Worm (Caenorhabditis elegans) whole organism, L4 larva: ENCODE results near the gene C14A6.8.

ENCODE experiments used
- F10B5.3 ChIP-seq: sonication (generic microtip); optimal IDR thresholded peaks from 2 replicates; lab custom pipeline; 2016; ENCODE audit warnings: mild to moderate bottlenecking, missing genetic modification characterization, missing compliant biosample characterization
- F44E2.7 ChIP-seq: fragments of 200-800 bp; sonication (Bioruptor generic); IDR thresholded peaks from 2 replicates; pipeline ENCODE4 v2.1.2; 2022; ENCODE audit warnings: missing genetic modification characterization, missing compliant biosample characterization
- F49E8.2 ChIP-seq: sonication (generic microtip); optimal IDR thresholded peaks from 2 replicates; lab custom pipeline; 2016; ENCODE audit warnings: missing compliant biosample characterization, mild to moderate bottlenecking, missing genetic modification characterization, borderline replicate concordance
- T20F7.1 ChIP-seq: fragments of 200-800 bp; sonication (Bioruptor generic); optimal IDR thresholded peaks from 2 replicates; lab custom pipeline; 2018; ENCODE audit warnings: mild to moderate bottlenecking, missing genetic modification characterization, missing compliant biosample characterization
- T26A8.4 ChIP-seq: fragments of 200-800 bp; sonication (Bioruptor generic); IDR thresholded peaks from 2 replicates; pipeline ENCODE4 v1.3.6; 2022; ENCODE audit warnings: missing genetic modification characterization, missing compliant biosample characterization
- Y48G9A.11 ChIP-seq: fragments of 200-800 bp; sonication (Bioruptor generic); IDR thresholded peaks from 2 replicates; pipeline ENCODE4 v1.3.6; 2022; ENCODE audit warnings: missing genetic modification reagents, missing genetic modification characterization, missing compliant biosample characterization
- Y5F2A.4 ChIP-seq: fragments of 200-800 bp; sonication (Bioruptor generic); optimal IDR thresholded peaks from 2 replicates; lab custom pipeline; 2018; ENCODE audit warnings: mild to moderate bottlenecking, missing genetic modification characterization, missing compliant biosample characterization
- aha-1 ChIP-seq: fragments of 150-350 bp; peaks from one replicate; lab custom pipeline; 2014; ENCODE audit warnings: missing biosample characterization, missing genetic modification characterization
- aly-2 ChIP-seq: sonication (generic microtip); optimal IDR thresholded peaks from 2 replicates; lab custom pipeline; 2018; ENCODE audit warnings: missing biosample characterization, missing genetic modification characterization
- attf-4 ChIP-seq: sonication (generic microtip); optimal IDR thresholded peaks from 3 replicates; lab custom pipeline; 2017; ENCODE audit warnings: missing biosample characterization, missing genetic modification characterization
- ceh-28 ChIP-seq: fragments of 150-350 bp; optimal IDR thresholded peaks from 2 replicates; lab custom pipeline; 2014; ENCODE audit warnings: missing biosample characterization, missing genetic modification reagents, missing genetic modification characterization
- ceh-44 ChIP-seq: fragments of 200-800 bp; sonication (Bioruptor generic); IDR thresholded peaks from 2 replicates; pipeline ENCODE4 v1.3.6; 2022; ENCODE audit warnings: missing genetic modification reagents, missing genetic modification characterization, missing compliant biosample characterization
- ceh-82 ChIP-seq: sonication (generic microtip); optimal IDR thresholded peaks from 2 replicates; lab custom pipeline; 2017; ENCODE audit warnings: missing biosample characterization, missing genetic modification characterization
- ces-1 ChIP-seq: fragments of 150-350 bp; sonication (generic microtip); optimal IDR thresholded peaks from 4 replicates; lab custom pipeline; 2014; ENCODE audit warnings: missing biosample characterization, missing genetic modification reagents, missing genetic modification characterization
- daf-16 ChIP-seq, 3 experiments: sonication (generic microtip); optimal IDR thresholded peaks; 2 replicates each; lab custom pipeline; 2016 to 2017; ENCODE audit warnings: missing genetic modification characterization in 3 of 3, missing genetic modification reagents in 3 of 3, mild to moderate bottlenecking in 2 of 3, missing compliant biosample characterization in 2 of 3, missing biosample characterization in 1 of 3, moderate library complexity in 1 of 3
- dpl-1 ChIP-seq: fragments of 150-350 bp; optimal IDR thresholded peaks from 2 replicates; lab custom pipeline; 2014; ENCODE audit warnings: missing biosample characterization, missing genetic modification reagents, missing genetic modification characterization
- dve-1 ChIP-seq: sonication (generic microtip); optimal IDR thresholded peaks from 2 replicates; lab custom pipeline; 2017; ENCODE audit warnings: antibody characterized with exemption, mild to moderate bottlenecking, missing genetic modification characterization, missing compliant biosample characterization; ENCODE audit not compliant: insufficient read depth
- egl-43 ChIP-seq: fragments of 200-800 bp; sonication (Bioruptor generic); IDR thresholded peaks from 2 replicates; pipeline ENCODE4 v1.3.6; 2022; ENCODE audit warnings: missing genetic modification reagents, missing genetic modification characterization, missing compliant biosample characterization
- hlh-11 ChIP-seq: fragments of 200-800 bp; sonication (Bioruptor generic); optimal IDR thresholded peaks from 2 replicates; lab custom pipeline; 2018; ENCODE audit warnings: mild to moderate bottlenecking, missing genetic modification characterization, missing compliant biosample characterization
- hmg-1.1 ChIP-seq: fragments of 200-800 bp; sonication (Bioruptor generic); IDR thresholded peaks from 2 replicates; pipeline ENCODE4 v1.3.6; 2022; ENCODE audit warnings: missing genetic modification reagents, missing genetic modification characterization, missing compliant biosample characterization
- lim-7 ChIP-seq: fragments of 200-800 bp; sonication (Bioruptor generic); IDR thresholded peaks from 2 replicates; pipeline ENCODE4 v1.3.6; 2022; ENCODE audit warnings: missing genetic modification characterization, missing compliant biosample characterization
- lin-15B ChIP-seq: fragments of 150-350 bp; sonication (generic microtip); optimal IDR thresholded peaks from 3 replicates; lab custom pipeline; 2014; ENCODE audit warnings: missing biosample characterization, missing genetic modification characterization
- lin-38 ChIP-seq: fragments of 200-800 bp; sonication (Bioruptor generic); IDR thresholded peaks from 2 replicates; pipeline ENCODE4 v1.3.6; 2022; ENCODE audit warnings: missing genetic modification reagents, missing genetic modification characterization, missing compliant biosample characterization
- mdl-1 ChIP-seq, 2 experiments: fragments of 150-350 bp in 1 of 2; sonication (generic microtip) in 1 of 2; optimal IDR thresholded peaks; 2 replicates each; lab custom pipeline; 2014 to 2017; ENCODE audit warnings: missing biosample characterization in 2 of 2, missing genetic modification characterization in 2 of 2
- mep-1 ChIP-seq: fragments of 150-350 bp; sonication (generic microtip); optimal IDR thresholded peaks from 3 replicates; lab custom pipeline; 2014; ENCODE audit warnings: missing biosample characterization, missing genetic modification characterization
- mes-2 ChIP-seq: sonication (generic microtip); optimal IDR thresholded peaks from 2 replicates; lab custom pipeline; 2016; ENCODE audit warnings: missing genotype, mild to moderate bottlenecking, missing genetic modification characterization, missing compliant biosample characterization; ENCODE audit not compliant: poor library complexity, severe bottlenecking
- nhr-10 ChIP-seq: fragments of 150-350 bp; optimal IDR thresholded peaks from 2 replicates; lab custom pipeline; 2014; ENCODE audit warnings: missing biosample characterization, missing genetic modification characterization
- nhr-111 ChIP-seq: fragments of 200-800 bp; sonication (Bioruptor generic); optimal IDR thresholded peaks from 2 replicates; lab custom pipeline; 2018; ENCODE audit warnings: mild to moderate bottlenecking, missing genetic modification characterization, missing compliant biosample characterization
- nhr-237 ChIP-seq: sonication (generic microtip); optimal IDR thresholded peaks from 2 replicates; lab custom pipeline; 2017; ENCODE audit warnings: missing biosample characterization, missing genetic modification characterization
- nhr-28 ChIP-seq: fragments of 150-350 bp; optimal IDR thresholded peaks from 2 replicates; lab custom pipeline; 2014; ENCODE audit warnings: missing biosample characterization, missing genetic modification characterization
- nhr-41 ChIP-seq: fragments of 200-800 bp; sonication (Bioruptor generic); IDR thresholded peaks from 2 replicates; pipeline ENCODE4 v1.3.6; 2022; ENCODE audit warnings: missing genetic modification reagents, missing genetic modification characterization, missing compliant biosample characterization
- nhr-42 ChIP-seq: fragments of 200-800 bp; sonication (Bioruptor generic); IDR thresholded peaks from 2 replicates; pipeline ENCODE4 v1.3.6; 2022; ENCODE audit warnings: missing genetic modification characterization, missing compliant biosample characterization
- nhr-76 ChIP-seq: fragments of 150-350 bp; optimal IDR thresholded peaks from 2 replicates; lab custom pipeline; 2014; ENCODE audit warnings: missing biosample characterization, missing genetic modification characterization
- nhr-77 ChIP-seq: fragments of 150-350 bp; optimal IDR thresholded peaks from 2 replicates; lab custom pipeline; 2014; ENCODE audit warnings: missing biosample characterization, missing genetic modification characterization
- php-3 ChIP-seq: fragments of 200-800 bp; sonication (Bioruptor generic); IDR thresholded peaks from 2 replicates; pipeline ENCODE4 v1.3.6; 2022; ENCODE audit warnings: missing genetic modification reagents, missing genetic modification characterization, missing compliant biosample characterization
- pqm-1 ChIP-seq: sonication (generic microtip); optimal IDR thresholded peaks from 2 replicates; lab custom pipeline; 2017; ENCODE audit warnings: missing biosample characterization, missing genetic modification characterization
- rbr-2 ChIP-seq: sonication (generic microtip); optimal IDR thresholded peaks from 2 replicates; lab custom pipeline; 2016; ENCODE audit warnings: missing genotype, missing genetic modification characterization, missing compliant biosample characterization
- sdz-12 ChIP-seq: fragments of 200-800 bp; sonication (Bioruptor generic); optimal IDR thresholded peaks from 2 replicates; lab custom pipeline; 2018; ENCODE audit warnings: mild to moderate bottlenecking, missing genetic modification characterization, missing compliant biosample characterization
- snpc-4 ChIP-seq: fragments of 150-350 bp; optimal IDR thresholded peaks from 2 replicates; lab custom pipeline; 2014; ENCODE audit warnings: missing biosample characterization, missing genetic modification characterization
- spr-1 ChIP-seq: sonication (generic microtip); optimal IDR thresholded peaks from 2 replicates; lab custom pipeline; 2016; ENCODE audit warnings: mild to moderate bottlenecking, missing genetic modification characterization, missing compliant biosample characterization
- tra-1 ChIP-seq: fragments of 200-800 bp; sonication (Bioruptor generic); IDR thresholded peaks from 2 replicates; pipeline ENCODE4 v1.3.6; 2022; ENCODE audit warnings: missing genetic modification reagents, missing genetic modification characterization, missing compliant biosample characterization
- unc-62 ChIP-seq, 3 experiments: fragments of 150-350 bp in 1 of 3; sonication (generic microtip); optimal IDR thresholded peaks in 2 of 3; peaks in 1 of 3; 1 replicate in 1 of 3; 2 replicates in 2 of 3; lab custom pipeline; 2014 to 2017; ENCODE audit warnings: missing biosample characterization in 3 of 3, missing genetic modification characterization in 3 of 3, missing genetic modification reagents in 3 of 3, missing genotype in 1 of 3
- zfp-3 ChIP-seq: fragments of 200-800 bp; sonication (Bioruptor generic); conservative IDR thresholded peaks from 2 replicates; pipeline ENCODE4 v1.3.6; 2022; ENCODE audit warnings: missing genetic modification reagents, missing genetic modification characterization, missing compliant biosample characterization
- zip-2 ChIP-seq: fragments of 150-350 bp; optimal IDR thresholded peaks from 2 replicates; lab custom pipeline; 2014; ENCODE audit warnings: missing biosample characterization, missing genetic modification characterization
- ztf-11 ChIP-seq: fragments of 150-350 bp; optimal IDR thresholded peaks from 2 replicates; lab custom pipeline; 2014; ENCODE audit warnings: missing biosample characterization, missing genetic modification characterization
- ztf-7 ChIP-seq: fragments of 150-350 bp; optimal IDR thresholded peaks from 2 replicates; lab custom pipeline; 2014; ENCODE audit warnings: missing biosample characterization, missing genetic modification characterization

C14A6.8 gene

ce11 chrV:18162568-18162967 lies 8.9 kb downstream of the C14A6.8 start, which contains the start of gene C14A6.12:
Gene C14A6.12, minus strand, starts transcription at chrV:18162668.
- no peak for TF ChIP-seq lin-38 (GFP tag; lab: Robert Waterston, UW)
- no peak for TF ChIP-seq snpc-4
- no peak for TF ChIP-seq ztf-7
- TF ChIP-seq F49E8.2, result no peak
- no peak for TF ChIP-seq mdl-1 (tag; optimal IDR thresholded peaks at IDR 0.05; lab: Kevin White, UChicago)
- TF ChIP-seq daf-16 (GFP tag; optimal IDR thresholded peaks at IDR 0.05; lab: Kevin White, UChicago), result no peak
- no peak for TF ChIP-seq daf-16 (tag; optimal IDR thresholded peaks at IDR 0.05; lab: Kevin White, UChicago)
- TF ChIP-seq mes-2 (tag; lab: Kevin White, UChicago), result no peak

- TF ChIP-seq ceh-82 (tag; lab: Kevin White, UChicago) (no peak), lin-15B (tag; lab: Kevin White, UChicago) (no peak), nhr-77 (tag; lab: Kevin White, UChicago) (no peak), lim-7 (GFP tag; lab: Robert Waterston, UW) (no peak), daf-16 (GFP tag; optimal IDR thresholded peaks at IDR 0.05; lab: Kevin White, UChicago) (no peak), daf-16 (tag; optimal IDR thresholded peaks at IDR 0.05; lab: Kevin White, UChicago) (no peak), ceh-28 (no peak), ces-1 (GFP tag; lab: Kevin White, UChicago) (no peak), nhr-237 (no peak), hmg-1.1 (GFP tag; lab: Robert Waterston, UW) (no peak), nhr-10 (no peak), ceh-44 (GFP tag; lab: Robert Waterston, UW) (no peak), Y5F2A.4 (GFP tag; lab: Kevin White, UChicago) (no peak), tra-1 (no peak), egl-43 (GFP tag; lab: Robert Waterston, UW) (no peak), rbr-2 (tag; lab: Kevin White, UChicago) (no peak), spr-1 (tag; lab: Kevin White, UChicago) (no peak)
Measured at ce11 chrV:18161228-18161627, 10.2 kb downstream of the C14A6.8 start, which contains the start of gene C14A6.13. Gene C14A6.13, minus strand, starts transcription at chrV:18161328.

- no peak for TF ChIP-seq ceh-44 (GFP tag; lab: Robert Waterston, UW)
- TF ChIP-seq unc-62 (GFP tag; optimal IDR thresholded peaks at IDR 0.05 in 1 of 2; lab: Kevin White, UChicago), result peak in 1 of 2 experiments; percentile 97
- no peak for TF ChIP-seq unc-62 (tag; optimal IDR thresholded peaks at IDR 0.05; lab: Kevin White, UChicago)
Measured at ce11 chrV:18158172-18158571, 13.3 kb downstream of the C14A6.8 start.

- TF ChIP-seq aha-1 (tag; lab: Kevin White, UChicago) (no peak), aly-2 (tag; lab: Kevin White, UChicago) (no peak), lin-15B (tag; lab: Kevin White, UChicago) (no peak), Y48G9A.11 (GFP tag; lab: Robert Waterston, UW) (no peak), nhr-10 (no peak), daf-16 (GFP tag; optimal IDR thresholded peaks at IDR 0.05; lab: Kevin White, UChicago) (no peak), daf-16 (tag; optimal IDR thresholded peaks at IDR 0.05; lab: Kevin White, UChicago) (peak; percentile 69), egl-43 (GFP tag; lab: Robert Waterston, UW) (no peak), pqm-1 (no peak), nhr-111 (GFP tag; lab: Kevin White, UChicago) (no peak), mep-1 (tag; lab: Kevin White, UChicago) (no peak), nhr-42 (GFP tag; lab: Robert Waterston, UW) (no peak), ceh-82 (tag; lab: Kevin White, UChicago) (no peak), zip-2 (tag; lab: Kevin White, UChicago) (no peak), nhr-76 (tag; lab: Kevin White, UChicago) (no peak), F44E2.7 (GFP tag; lab: Robert Waterston, UW) (no peak), dpl-1 (no peak), ztf-11 (tag; lab: Kevin White, UChicago) (no peak), nhr-41 (GFP tag; lab: Robert Waterston, UW) (no peak), ces-1 (GFP tag; lab: Kevin White, UChicago) (no peak), attf-4 (no peak), hlh-11 (tag; lab: Kevin White, UChicago) (no peak), dve-1 (tag; lab: Kevin White, UChicago) (peak; percentile 49), nhr-28 (tag; lab: Kevin White, UChicago) (peak; percentile 41), zfp-3 (GFP tag; lab: Robert Waterston, UW) (no peak), sdz-12 (GFP tag; lab: Kevin White, UChicago) (no peak), php-3 (peak; percentile 95), F10B5.3 (tag; lab: Kevin White, UChicago) (no peak), T20F7.1 (GFP tag; lab: Kevin White, UChicago) (no peak), T26A8.4 (GFP tag; lab: Robert Waterston, UW) (no peak)
Measured at ce11 chrV:18157707-18158106, 13.8 kb downstream of the C14A6.8 start, which contains the start of gene clec-48. Gene clec-48, plus strand, starts transcription at chrV:18158026.
